Worm (Caenorhabditis elegans) whole organism, L3 larva: ENCODE data around the gene str-101.

ENCODE experiments used
- R02D3.7 ChIP-seq: fragments of 150-350 bp; optimal IDR thresholded peaks from 2 replicates; lab custom pipeline; 2014; ENCODE audit warnings: missing biosample characterization, missing genetic modification characterization
- ZK546.5 ChIP-seq: sonication (generic microtip); optimal IDR thresholded peaks from 2 replicates; lab custom pipeline; 2017; ENCODE audit warnings: missing biosample characterization, missing genetic modification characterization
- aly-2 ChIP-seq: fragments of 150-350 bp; optimal IDR thresholded peaks from 2 replicates; lab custom pipeline; 2014; ENCODE audit warnings: missing biosample characterization, missing genetic modification characterization
- ceh-16 ChIP-seq: sonication (generic microtip); optimal IDR thresholded peaks from 2 replicates; lab custom pipeline; 2017; ENCODE audit warnings: missing biosample characterization, missing genetic modification characterization
- ceh-82 ChIP-seq: fragments of 150-350 bp; optimal IDR thresholded peaks from 2 replicates; lab custom pipeline; 2014; ENCODE audit warnings: missing biosample characterization, missing genetic modification characterization
- ceh-9 ChIP-seq: sonication (generic microtip); optimal IDR thresholded peaks from 2 replicates; lab custom pipeline; 2018; ENCODE audit warnings: missing biosample characterization, missing genetic modification characterization
- daf-12 ChIP-seq: fragments of 150-350 bp; optimal IDR thresholded peaks from 2 replicates; lab custom pipeline; 2014; ENCODE audit warnings: missing biosample characterization, missing genetic modification reagents, missing genetic modification characterization
- egl-27 ChIP-seq: sonication (generic microtip); optimal IDR thresholded peaks from 4 replicates; lab custom pipeline; 2017; ENCODE audit warnings: missing biosample characterization, missing genetic modification reagents, missing genetic modification characterization
- egl-5 ChIP-seq: fragments of 150-350 bp; optimal IDR thresholded peaks from 2 replicates; lab custom pipeline; 2017; ENCODE audit warnings: missing biosample characterization, missing genetic modification reagents, missing genetic modification characterization, inconsistent platforms
- elt-1 ChIP-seq: fragments of 150-350 bp; optimal IDR thresholded peaks from 2 replicates; lab custom pipeline; 2014; ENCODE audit warnings: missing biosample characterization, missing genetic modification characterization
- elt-2 ChIP-seq: sonication (generic microtip); optimal IDR thresholded peaks from 2 replicates; lab custom pipeline; 2016; ENCODE audit warnings: missing genetic modification reagents, mild to moderate bottlenecking, missing genetic modification characterization, missing compliant biosample characterization
- elt-3 ChIP-seq, 3 experiments: fragments of 150-350 bp in 1 of 3; sonication (generic microtip) in 2 of 3; optimal IDR thresholded peaks; 2 replicates in 2 of 3; 4 replicates in 1 of 3; lab custom pipeline; 2014 to 2017; ENCODE audit warnings: missing biosample characterization in 3 of 3, missing genetic modification characterization in 3 of 3
- eor-1 ChIP-seq, 2 experiments: fragments of 150-350 bp; optimal IDR thresholded peaks; 2 replicates each; lab custom pipeline; 2014 to 2018; ENCODE audit warnings: missing biosample characterization in 2 of 2, missing genetic modification characterization in 2 of 2
- hmg-11 ChIP-seq: sonication (generic microtip); optimal IDR thresholded peaks from 2 replicates; lab custom pipeline; 2016; ENCODE audit warnings: missing genetic modification characterization, missing compliant biosample characterization
- jun-1 ChIP-seq: fragments of 150-350 bp; optimal IDR thresholded peaks from 2 replicates; lab custom pipeline; 2014; ENCODE audit warnings: missing biosample characterization, missing genetic modification reagents, missing genetic modification characterization
- lin-15B ChIP-seq: fragments of 150-350 bp; optimal IDR thresholded peaks from 2 replicates; lab custom pipeline; 2014; ENCODE audit warnings: missing biosample characterization, missing genetic modification characterization
- lin-39 ChIP-seq: fragments of 150-350 bp; optimal IDR thresholded peaks from 2 replicates; lab custom pipeline; 2018; ENCODE audit warnings: missing biosample characterization, missing genetic modification reagents, missing genetic modification characterization
- lsy-12 ChIP-seq: sonication (generic microtip); optimal IDR thresholded peaks from 2 replicates; lab custom pipeline; 2016; ENCODE audit warnings: mild to moderate bottlenecking, missing genetic modification characterization, missing compliant biosample characterization
- mdl-1 ChIP-seq: fragments of 150-350 bp; optimal IDR thresholded peaks from 2 replicates; lab custom pipeline; 2014; ENCODE audit warnings: missing biosample characterization, missing genetic modification characterization
- mml-1 ChIP-seq: fragments of 150-350 bp; sonication (generic microtip); optimal IDR thresholded peaks from 3 replicates; lab custom pipeline; 2014; ENCODE audit warnings: missing biosample characterization, missing genetic modification characterization
- nfya-1 ChIP-seq: sonication (generic microtip); optimal IDR thresholded peaks from 2 replicates; lab custom pipeline; 2017; ENCODE audit warnings: missing genetic modification characterization, mild to moderate bottlenecking, missing compliant biosample characterization, antibody characterized with exemption, moderate library complexity; ENCODE audit not compliant: insufficient read depth
- nhr-11 ChIP-seq: fragments of 150-350 bp; optimal IDR thresholded peaks from 2 replicates; lab custom pipeline; 2014; ENCODE audit warnings: missing biosample characterization, missing genetic modification characterization
- nhr-12 ChIP-seq: fragments of 150-350 bp; optimal IDR thresholded peaks from 2 replicates; lab custom pipeline; 2014; ENCODE audit warnings: missing biosample characterization, missing genetic modification characterization
- nhr-23 ChIP-seq: fragments of 150-350 bp; optimal IDR thresholded peaks from 2 replicates; lab custom pipeline; 2014; ENCODE audit warnings: missing biosample characterization, missing genetic modification reagents, missing genetic modification characterization
- nhr-237 ChIP-seq: fragments of 150-350 bp; optimal IDR thresholded peaks from 2 replicates; lab custom pipeline; 2014; ENCODE audit warnings: missing biosample characterization, missing genetic modification characterization
- nhr-25 ChIP-seq: sonication (generic microtip); optimal IDR thresholded peaks from 2 replicates; lab custom pipeline; 2017; ENCODE audit warnings: missing biosample characterization, missing genetic modification characterization
- nhr-28 ChIP-seq: fragments of 150-350 bp; optimal IDR thresholded peaks from 2 replicates; lab custom pipeline; 2014; ENCODE audit warnings: missing biosample characterization, missing genetic modification characterization
- nhr-43 ChIP-seq: sonication (generic microtip); optimal IDR thresholded peaks from 2 replicates; lab custom pipeline; 2016; ENCODE audit warnings: mild to moderate bottlenecking, missing genetic modification characterization, missing compliant biosample characterization; ENCODE audit not compliant: poor library complexity, severe bottlenecking
- nhr-67 ChIP-seq: fragments of 150-350 bp; optimal IDR thresholded peaks from 2 replicates; lab custom pipeline; 2014; ENCODE audit warnings: missing biosample characterization, missing genetic modification characterization
- nhr-76 ChIP-seq: fragments of 150-350 bp; sonication (generic microtip); optimal IDR thresholded peaks from 5 replicates; lab custom pipeline; 2014; ENCODE audit warnings: missing biosample characterization, missing genetic modification characterization
- nhr-77 ChIP-seq: fragments of 150-350 bp; optimal IDR thresholded peaks from 2 replicates; lab custom pipeline; 2014; ENCODE audit warnings: missing biosample characterization, missing genetic modification characterization
- pha-4 ChIP-seq: fragments of 150-350 bp; optimal IDR thresholded peaks from 2 replicates; lab custom pipeline; 2014; ENCODE audit warnings: missing biosample characterization, missing genetic modification reagents, missing genetic modification characterization
- pqm-1 ChIP-seq: fragments of 150-350 bp; optimal IDR thresholded peaks from 2 replicates; lab custom pipeline; 2017; ENCODE audit warnings: missing biosample characterization, missing genetic modification characterization, inconsistent platforms
- sea-2 ChIP-seq: fragments of 150-350 bp; sonication (generic microtip); optimal IDR thresholded peaks from 4 replicates; lab custom pipeline; 2014; ENCODE audit warnings: missing biosample characterization, missing genetic modification reagents, missing genetic modification characterization
- skn-1 ChIP-seq: fragments of 150-350 bp; optimal IDR thresholded peaks from 2 replicates; lab custom pipeline; 2014; ENCODE audit warnings: missing biosample characterization, missing genetic modification characterization
- snpc-4 ChIP-seq: fragments of 150-350 bp; optimal IDR thresholded peaks from 2 replicates; lab custom pipeline; 2014; ENCODE audit warnings: missing biosample characterization, missing genetic modification characterization
- unc-39 ChIP-seq: sonication (generic microtip); optimal IDR thresholded peaks from 4 replicates; lab custom pipeline; 2017; ENCODE audit warnings: missing biosample characterization, missing genetic modification characterization
- unc-62 ChIP-seq: fragments of 150-350 bp; sonication (generic microtip); optimal IDR thresholded peaks from 4 replicates; lab custom pipeline; 2014; ENCODE audit warnings: missing biosample characterization, missing genetic modification reagents, missing genetic modification characterization
- ztf-11 ChIP-seq: fragments of 150-350 bp; optimal IDR thresholded peaks from 2 replicates; lab custom pipeline; 2014; ENCODE audit warnings: missing biosample characterization, missing genetic modification characterization
- ztf-4 ChIP-seq: fragments of 150-350 bp; optimal IDR thresholded peaks from 2 replicates; lab custom pipeline; 2014; ENCODE audit warnings: missing biosample characterization, missing genetic modification characterization

Gene str-101

ce11 chrV:15693682-15694081, 18.1 kb downstream of the str-101 start, which contains the start of gene nhr-198:
Gene nhr-198 (plus strand): TSS chrV:15693994.
- TF ChIP-seq nhr-67 (tag; lab: Kevin White, UChicago) (no peak), lsy-12 (tag; lab: Kevin White, UChicago) (no peak), daf-12 (tag; lab: Kevin White, UChicago) (no peak), nhr-77 (tag; lab: Kevin White, UChicago) (no peak), ZK546.5 (tag; lab: Kevin White, UChicago) (no peak), ceh-16 (no peak), unc-62 (no peak), aly-2 (tag; lab: Kevin White, UChicago) (no peak), ceh-82 (tag; lab: Kevin White, UChicago) (no peak), nhr-28 (tag; lab: Kevin White, UChicago) (no peak), jun-1 (tag; lab: Kevin White, UChicago) (no peak), snpc-4 (tag; lab: Kevin White, UChicago) (no peak), sea-2 (GFP tag; lab: Kevin White, UChicago) (no peak), eor-1 (tag; optimal IDR thresholded peaks at IDR 0.05; lab: Kevin White, UChicago) (no peak), elt-3 (tag; optimal IDR thresholded peaks at IDR 0.05; lab: Kevin White, UChicago) (no peak), elt-1 (tag; lab: Kevin White, UChicago) (no peak), elt-2 (tag; lab: Kevin White, UChicago) (no peak), ztf-11 (tag; lab: Kevin White, UChicago) (no peak), egl-5 (tag; lab: Kevin White, UChicago) (no peak), ztf-4 (no peak)
- TF ChIP-seq, all 47 proteins: peak for 0

ce11 chrV:15689952-15690351, 21.8 kb downstream of the str-101 start, which contains the start of gene nhr-268:
Gene nhr-268 (plus strand): TSS chrV:15690252.
- TF ChIP-seq ztf-11 (tag; lab: Kevin White, UChicago) = no peak
- no peak for TF ChIP-seq lin-39 (tag; lab: Kevin White, UChicago)
- TF ChIP-seq mml-1 (tag; lab: Kevin White, UChicago) = no peak
- no peak for TF ChIP-seq pha-4 (tag; lab: Kevin White, UChicago)
- TF ChIP-seq nhr-43 (tag; lab: Kevin White, UChicago) = no peak
- no peak for TF ChIP-seq ceh-9 (tag; lab: Kevin White, UChicago)
- no peak for TF ChIP-seq unc-62
- no peak for TF ChIP-seq sea-2 (GFP tag; lab: Kevin White, UChicago)
- TF ChIP-seq snpc-4 (tag; lab: Kevin White, UChicago) = no peak
- TF ChIP-seq elt-2 (tag; lab: Kevin White, UChicago) = no peak
- no peak for TF ChIP-seq nhr-67 (tag; lab: Kevin White, UChicago)
- TF ChIP-seq mdl-1 = no peak
- no peak for TF ChIP-seq lin-15B (tag; lab: Kevin White, UChicago)
- no peak for TF ChIP-seq nhr-77 (tag; lab: Kevin White, UChicago)
- no peak for TF ChIP-seq nfya-1 (tag; lab: Kevin White, UChicago)

DNA sequence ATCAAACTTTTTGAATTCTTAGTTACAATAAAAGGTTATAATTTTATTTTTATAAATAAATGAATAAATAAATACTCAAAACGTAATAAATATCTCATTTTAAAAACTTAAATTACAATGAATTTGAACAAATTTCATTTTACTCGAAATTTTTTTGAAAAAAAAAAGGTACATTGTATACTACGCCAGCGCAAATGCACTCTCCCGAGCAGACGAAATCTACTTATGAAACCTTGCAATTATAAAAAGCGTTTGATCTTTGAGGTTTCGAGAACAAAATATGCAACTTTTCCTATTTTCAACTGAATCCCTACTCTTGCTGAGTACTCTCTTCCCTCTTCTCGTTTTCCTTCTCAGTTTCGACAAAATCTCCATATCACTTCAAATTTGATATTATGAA, 24.1 kb downstream of the str-101 start, which contains the start of gene nhr-197:
TSS of gene nhr-197 (plus strand) at position 301 of the 400 bp plus-strand sequence.
- TF ChIP-seq pqm-1 (tag; lab: Kevin White, UChicago) (no peak), egl-5 (tag; lab: Kevin White, UChicago) (no peak), elt-1 (tag; lab: Kevin White, UChicago) (no peak), lin-39 (tag; lab: Kevin White, UChicago) (no peak), nhr-23 (tag; lab: Kevin White, UChicago) (no peak), nhr-11 (tag; lab: Kevin White, UChicago) (no peak), ceh-82 (tag; lab: Kevin White, UChicago) (no peak), nhr-25 (tag; lab: Kevin White, UChicago) (no peak), elt-3 (tag; optimal IDR thresholded peaks at IDR 0.05; lab: Kevin White, UChicago) (no peak), ceh-16 (no peak), nhr-237 (tag; lab: Kevin White, UChicago) (no peak)

ce11 chrV:15685599-15685998, 26.2 kb downstream of the str-101 start, which contains the start of gene nhr-196:
Gene nhr-196 (plus strand): TSS chrV:15685716.
- TF ChIP-seq skn-1 (tag; lab: Kevin White, UChicago) = no peak
- TF ChIP-seq elt-3 (tag; optimal IDR thresholded peaks at IDR 0.05; lab: Kevin White, UChicago) = no peak
- TF ChIP-seq lin-15B (tag; lab: Kevin White, UChicago) = no peak
- TF ChIP-seq nhr-237 (tag; lab: Kevin White, UChicago) = no peak
- no peak for TF ChIP-seq ceh-9 (tag; lab: Kevin White, UChicago)
- no peak for TF ChIP-seq hmg-11 (tag; lab: Kevin White, UChicago)
- no peak for TF ChIP-seq eor-1 (tag; optimal IDR thresholded peaks at IDR 0.05; lab: Kevin White, UChicago)
- TF ChIP-seq unc-39 (tag; lab: Kevin White, UChicago) = no peak
- no peak for TF ChIP-seq jun-1 (tag; lab: Kevin White, UChicago)
- TF ChIP-seq pqm-1 (tag; lab: Kevin White, UChicago) = no peak
- no peak for TF ChIP-seq ztf-4
- no peak for TF ChIP-seq nhr-12 (tag; lab: Kevin White, UChicago)
- TF ChIP-seq R02D3.7 (tag; lab: Kevin White, UChicago) = no peak
- no peak for TF ChIP-seq lsy-12 (tag; lab: Kevin White, UChicago)
- no peak for TF ChIP-seq nhr-77 (tag; lab: Kevin White, UChicago)
- no peak for TF ChIP-seq egl-27 (tag; lab: Kevin White, UChicago)
- TF ChIP-seq nhr-11 (tag; lab: Kevin White, UChicago) = no peak
- no peak for TF ChIP-seq sea-2 (GFP tag; lab: Kevin White, UChicago)
- TF ChIP-seq nhr-76 (tag; lab: Kevin White, UChicago) = no peak
